Worm (Caenorhabditis elegans): ENCODE measurements around the gene Y59E9AL.4.

DNA sequence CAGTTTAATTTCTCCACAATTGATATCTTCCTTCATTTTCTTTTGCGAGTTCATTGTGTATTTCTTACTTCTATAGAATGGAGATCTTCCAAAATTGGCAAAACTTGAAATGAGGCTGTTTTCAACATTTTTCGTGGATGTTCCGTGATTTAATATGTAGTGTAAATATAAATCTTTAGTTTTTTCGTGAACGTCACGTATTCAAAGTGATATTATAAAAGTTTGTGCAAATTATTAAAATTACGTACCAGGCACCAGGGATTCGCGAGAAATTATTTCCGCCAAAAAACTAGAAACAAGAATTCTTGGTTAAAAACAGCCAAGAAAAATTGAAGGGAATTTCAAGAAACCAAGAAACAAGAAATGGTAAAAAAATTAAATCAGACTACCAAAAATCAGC lies 9.2 kb upstream of the Y59E9AL.4 start, which contains the start of gene Y59E9AL.8:
- TF ChIP-seq nhr-10 (tag; optimal IDR thresholded peaks at IDR 0.05) = no peak
- TF ChIP-seq nhr-77 (tag; optimal IDR thresholded peaks at IDR 0.05) = no peak
- TF ChIP-seq elt-1 (tag; optimal IDR thresholded peaks at IDR 0.05) = no peak
- no peak for TF ChIP-seq ztf-11 (tag; optimal IDR thresholded peaks at IDR 0.05)
- no peak for TF ChIP-seq unc-62 (GFP tag; optimal IDR thresholded peaks at IDR 0.05)
- TF ChIP-seq zag-1 (tag; optimal IDR thresholded peaks at IDR 0.05) = no peak
- no peak for TF ChIP-seq peb-1 (tag; optimal IDR thresholded peaks at IDR 0.05)
- no peak for TF ChIP-seq elt-3 (tag; optimal IDR thresholded peaks at IDR 0.05)
- no peak for TF ChIP-seq nhr-11 (tag; optimal IDR thresholded peaks at IDR 0.05)
- TF ChIP-seq mdl-1 (tag; optimal IDR thresholded peaks at IDR 0.05) = no peak

Data from whole organism, L2 larva.